Fruit fly (Drosophila melanogaster): Measurements from ENCODE around the gene CG17746.
A peak's percentile ranks its signal among the peaks of the same experiment; 100 is the strongest.

CG17746 gene

DNA sequence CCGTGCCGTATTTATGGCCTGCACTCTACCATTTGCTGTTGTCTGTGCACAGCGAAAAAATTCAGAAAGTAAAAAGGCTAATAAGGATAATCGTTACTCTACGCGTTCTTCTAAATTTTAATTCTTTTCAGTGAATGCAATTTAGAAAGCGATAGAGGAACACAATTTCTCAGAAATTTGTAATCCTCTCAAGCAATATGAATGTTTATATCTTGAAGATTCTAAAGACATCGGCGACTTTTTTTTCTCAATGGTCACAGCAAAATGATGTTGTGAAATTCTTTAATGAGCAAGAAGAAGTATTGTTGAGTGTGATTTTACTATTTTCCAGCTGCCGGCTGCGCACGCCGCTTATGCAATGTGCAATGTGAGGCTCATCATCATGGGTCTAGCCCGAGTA is 13.5 kb upstream of the CG17746 start (continued):
- TF ChIP-seq Met (GFP tag; optimal IDR thresholded peaks at IDR 0.05), result no peak
- TF ChIP-seq CG11762 (GFP tag; optimal IDR thresholded peaks at IDR 0.05; ENCODE audit: insufficient read depth), result no peak
- TF ChIP-seq Eip78C (GFP tag), result peak; percentile 85
- no peak for TF ChIP-seq CG34406 (GFP tag; optimal IDR thresholded peaks at IDR 0.05)
- no peak for TF ChIP-seq cyc (GFP tag; optimal IDR thresholded peaks at IDR 0.05)
- peak; percentile 28 for TF ChIP-seq achi (GFP tag; optimal IDR thresholded peaks at IDR 0.05)
- no peak for TF ChIP-seq Blimp-1 (GFP tag; optimal IDR thresholded peaks at IDR 0.05)
- no peak for TF ChIP-seq CG11902 (GFP tag; optimal IDR thresholded peaks at IDR 0.05)
- TF ChIP-seq topi (GFP tag; optimal IDR thresholded peaks at IDR 0.05), result no peak

DNA sequence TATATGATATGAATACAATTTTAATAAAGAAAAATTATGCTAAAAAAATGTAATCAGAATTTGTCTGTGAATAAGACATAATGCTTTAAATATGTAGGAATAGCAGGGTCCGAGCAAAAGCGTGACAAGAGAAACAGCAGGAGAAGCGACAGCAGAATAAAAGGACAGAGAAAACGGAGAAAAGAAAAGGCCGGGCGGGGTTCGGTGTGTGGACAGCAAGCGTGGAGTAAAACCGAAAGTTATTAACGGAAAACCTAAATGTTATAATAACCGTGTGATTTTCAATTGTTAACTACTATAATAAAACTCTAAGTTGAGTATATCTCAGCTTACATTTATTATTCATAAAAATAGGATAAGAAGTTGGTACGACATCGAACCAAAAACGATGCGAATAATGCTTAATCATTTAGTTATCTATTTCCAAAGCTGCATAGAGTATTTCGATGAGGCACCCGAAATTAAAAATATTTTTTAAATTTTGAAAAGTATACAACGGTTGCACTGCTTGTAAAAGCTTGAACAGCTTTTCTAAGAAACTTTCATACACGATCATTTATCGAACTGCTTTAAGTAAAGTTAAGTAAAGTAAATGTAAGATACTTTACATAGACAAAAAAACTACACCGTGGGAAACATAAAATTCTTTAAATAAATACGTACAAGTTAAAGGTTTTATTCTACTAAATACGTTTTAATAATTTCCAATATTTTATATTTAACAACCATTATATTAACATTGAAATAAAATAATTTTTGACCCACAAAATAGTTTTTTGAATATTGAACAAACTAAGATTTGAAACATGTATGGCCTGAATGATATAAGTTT is 12.5 kb upstream of the CG17746 start:
- no peak for TF ChIP-seq fkh (GFP tag; optimal IDR thresholded peaks at IDR 0.05)
- TF ChIP-seq Ets96B (tag; optimal IDR thresholded peaks at IDR 0.05), result no peak
- no peak for TF ChIP-seq CG3919 (GFP tag; optimal IDR thresholded peaks at IDR 0.05)
- TF ChIP-seq CG11762 (GFP tag; optimal IDR thresholded peaks at IDR 0.05; ENCODE audit: insufficient read depth), result no peak
- no peak for TF ChIP-seq Sox14 (GFP tag; optimal IDR thresholded peaks at IDR 0.05)
- no peak for TF ChIP-seq Eip93F (GFP tag; optimal IDR thresholded peaks at IDR 0.05)
- no peak for TF ChIP-seq ss (GFP tag; optimal IDR thresholded peaks at IDR 0.05)
- TF ChIP-seq Blimp-1 (GFP tag; optimal IDR thresholded peaks at IDR 0.05), result peak; percentile 64
- no peak for TF ChIP-seq fd85E (GFP tag; optimal IDR thresholded peaks at IDR 0.05)
- TF ChIP-seq topi (GFP tag; optimal IDR thresholded peaks at IDR 0.05), result no peak
- TF ChIP-seq svp (GFP tag), result peak; percentile 75
- no peak for TF ChIP-seq dsx (GFP tag; optimal IDR thresholded peaks at IDR 0.05; ENCODE audit: poor library complexity, severe bottlenecking)
- no peak for TF ChIP-seq CG1621 (tag; optimal IDR thresholded peaks at IDR 0.05)
- TF ChIP-seq achi (GFP tag; optimal IDR thresholded peaks at IDR 0.05), result no peak
- no peak for TF ChIP-seq Met (GFP tag; optimal IDR thresholded peaks at IDR 0.05)
- peak; percentile 37; the same call in 1 of the 3 replicates for TF ChIP-seq CG8119 (GFP tag; IDR thresholded peaks at IDR 0.05)
- peak; percentile 65 for TF ChIP-seq CG15336 (GFP tag; IDR thresholded peaks at IDR 0.05)
- no peak for TF ChIP-seq pdm3 (GFP tag; optimal IDR thresholded peaks at IDR 0.05)
- no peak for TF ChIP-seq Sox102F (GFP tag; optimal IDR thresholded peaks at IDR 0.05)
- no peak for TF ChIP-seq CG10669 (GFP tag; optimal IDR thresholded peaks at IDR 0.05)
- no peak for TF ChIP-seq Hr38 (GFP tag; optimal IDR thresholded peaks at IDR 0.05)
- TF ChIP-seq CG31627 (GFP tag; optimal IDR thresholded peaks at IDR 0.05), result no peak
- TF ChIP-seq vri (GFP tag; optimal IDR thresholded peaks at IDR 0.05), result peak; percentile 39
- TF ChIP-seq CG32006 (GFP tag; optimal IDR thresholded peaks at IDR 0.05), result no peak
- no peak for TF ChIP-seq CG16779 (tag; optimal IDR thresholded peaks at IDR 0.05)
- TF ChIP-seq CG6276 (GFP tag; optimal IDR thresholded peaks at IDR 0.05), result no peak
- TF ChIP-seq CG6792 (GFP tag; optimal IDR thresholded peaks at IDR 0.05), result no peak
- TF ChIP-seq CG7368 (GFP tag; optimal IDR thresholded peaks at IDR 0.05), result no peak
- no peak for TF ChIP-seq spab (GFP tag; optimal IDR thresholded peaks at IDR 0.05)
- no peak for TF ChIP-seq CG11294 (GFP tag; IDR thresholded peaks at IDR 0.05)
- no peak for TF ChIP-seq cyc (GFP tag; optimal IDR thresholded peaks at IDR 0.05)
- TF ChIP-seq esn (GFP tag; optimal IDR thresholded peaks at IDR 0.05), result no peak
- TF ChIP-seq CG8319 (GFP tag; optimal IDR thresholded peaks at IDR 0.05), result no peak
- TF ChIP-seq CG6163 (GFP tag; IDR thresholded peaks at IDR 0.05), result no peak
- no peak for TF ChIP-seq Gug (GFP tag; IDR thresholded peaks at IDR 0.05)
- TF ChIP-seq Smox (GFP tag; optimal IDR thresholded peaks at IDR 0.05), result no peak
- no peak for TF ChIP-seq OdsH (GFP tag; optimal IDR thresholded peaks at IDR 0.05)
- TF ChIP-seq Ets21C (GFP tag; optimal IDR thresholded peaks at IDR 0.05), result no peak
- TF ChIP-seq eg (GFP tag; IDR thresholded peaks at IDR 0.05), result peak; percentile 67; the same call in 2 of the 3 replicates
- no peak for TF ChIP-seq Lpt (GFP tag; optimal IDR thresholded peaks at IDR 0.05)
- TF ChIP-seq CG4318 (GFP tag; optimal IDR thresholded peaks at IDR 0.05), result no peak
- TF ChIP-seq Eip78C (GFP tag), result peak; percentile 55
- TF ChIP-seq Sox15 (GFP tag; optimal IDR thresholded peaks at IDR 0.05), result no peak
- TF ChIP-seq Hr39 (GFP tag; optimal IDR thresholded peaks at IDR 0.05), result no peak
- TF ChIP-seq salr (GFP tag; optimal IDR thresholded peaks at IDR 0.05), result no peak
- no peak for TF ChIP-seq CG9139 (GFP tag; optimal IDR thresholded peaks at IDR 0.05)
- TF ChIP-seq CG11902 (GFP tag; optimal IDR thresholded peaks at IDR 0.05), result no peak
